Worm (Caenorhabditis elegans) whole organism, L1 larva: ENCODE measurements around the gene dhs-17.

Source experiments
- C04F5.9 ChIP-seq: sonication (generic microtip); optimal IDR thresholded peaks from 2 replicates; lab custom pipeline; 2016; ENCODE audit warnings: missing genetic modification characterization, missing compliant biosample characterization
- ama-1 ChIP-seq: fragments of 150-350 bp; optimal IDR thresholded peaks from 2 replicates; lab custom pipeline; 2014
- blmp-1 ChIP-seq: fragments of 150-350 bp; optimal IDR thresholded peaks from 2 replicates; lab custom pipeline; 2014; ENCODE audit warnings: missing biosample characterization, missing genetic modification characterization
- ceh-82 ChIP-seq, 3 experiments: fragments of 150-350 bp in 1 of 3; sonication (generic microtip) in 2 of 3; optimal IDR thresholded peaks; 2 replicates each; lab custom pipeline; 2014 to 2017; ENCODE audit warnings: missing biosample characterization in 3 of 3, missing genetic modification characterization in 3 of 3
- ceh-90 ChIP-seq: sonication (generic microtip); optimal IDR thresholded peaks from 2 replicates; lab custom pipeline; 2016; ENCODE audit warnings: missing genetic modification characterization, missing compliant biosample characterization
- ces-1 ChIP-seq: fragments of 150-350 bp; optimal IDR thresholded peaks from 2 replicates; lab custom pipeline; 2014; ENCODE audit warnings: missing biosample characterization, missing genetic modification reagents, missing genetic modification characterization
- efl-1 ChIP-seq, 4 experiments: fragments of 150-350 bp; optimal IDR thresholded peaks in 3 of 4; peaks in 1 of 4; 1 replicate in 1 of 4; 2 replicates in 3 of 4; lab custom pipeline; 2014; ENCODE audit warnings: missing biosample characterization in 2 of 4, missing genetic modification characterization in 2 of 4, missing genetic modification reagents in 2 of 4
- egl-27 ChIP-seq, 2 experiments: fragments of 150-350 bp in 1 of 2; sonication (generic microtip); optimal IDR thresholded peaks; 3 replicates each; lab custom pipeline; 2017 to 2018; ENCODE audit warnings: missing biosample characterization in 2 of 2, missing genetic modification characterization in 2 of 2, missing genetic modification reagents in 2 of 2
- fkh-8 ChIP-seq: sonication (generic microtip); optimal IDR thresholded peaks from 2 replicates; lab custom pipeline; 2016; ENCODE audit warnings: mild to moderate bottlenecking, missing genetic modification characterization, missing compliant biosample characterization
- grh-1 ChIP-seq: fragments of 200-800 bp; sonication (Bioruptor generic); IDR thresholded peaks from 2 replicates; pipeline ENCODE4 v1.3.6; 2022; ENCODE audit warnings: missing genetic modification reagents, missing genetic modification characterization, missing compliant biosample characterization
- hpl-2 ChIP-seq: fragments of 150-350 bp; optimal IDR thresholded peaks from 2 replicates; lab custom pipeline; 2014; ENCODE audit warnings: missing biosample characterization, missing genetic modification reagents, missing genetic modification characterization
- irx-1 ChIP-seq: sonication (generic microtip); optimal IDR thresholded peaks from 2 replicates; lab custom pipeline; 2016; ENCODE audit warnings: missing genetic modification characterization, missing compliant biosample characterization
- isw-1 ChIP-seq: fragments of 200-800 bp; sonication (Bioruptor generic); IDR thresholded peaks from 2 replicates; pipeline ENCODE4 v1.3.6; 2022; ENCODE audit warnings: missing genetic modification characterization, missing compliant biosample characterization
- lin-13 ChIP-seq: fragments of 150-350 bp; optimal IDR thresholded peaks from 2 replicates; lab custom pipeline; 2014; ENCODE audit warnings: missing biosample characterization, missing genetic modification reagents, missing genetic modification characterization
- lin-14 ChIP-seq: fragments of 200-800 bp; sonication (Bioruptor generic); optimal IDR thresholded peaks from 2 replicates; lab custom pipeline; 2018; ENCODE audit warnings: mild to moderate bottlenecking, missing genetic modification characterization, moderate library complexity, missing compliant biosample characterization
- lin-35 ChIP-seq, 2 experiments: fragments of 150-350 bp; optimal IDR thresholded peaks; 2 replicates each; lab custom pipeline; 2014; ENCODE audit warnings: missing biosample characterization in 2 of 2, missing genetic modification characterization in 2 of 2, missing genetic modification reagents in 2 of 2
- lin-39 ChIP-seq: fragments of 150-350 bp; optimal IDR thresholded peaks from 2 replicates; lab custom pipeline; 2014; ENCODE audit warnings: missing biosample characterization, missing genetic modification reagents, missing genetic modification characterization
- lsy-2 ChIP-seq, 2 experiments: fragments of 150-350 bp; optimal IDR thresholded peaks; 2 replicates each; lab custom pipeline; 2014; ENCODE audit warnings: missing biosample characterization in 2 of 2, missing genetic modification characterization in 2 of 2
- mep-1 ChIP-seq: fragments of 150-350 bp; optimal IDR thresholded peaks from 2 replicates; lab custom pipeline; 2014; ENCODE audit warnings: missing biosample characterization, missing genetic modification characterization
- nhr-12 ChIP-seq: sonication (generic microtip); optimal IDR thresholded peaks from 2 replicates; lab custom pipeline; 2017; ENCODE audit warnings: missing biosample characterization, missing genetic modification characterization
- nhr-19 ChIP-seq: fragments of 200-800 bp; sonication (Bioruptor generic); conservative IDR thresholded peaks from 2 replicates; pipeline ENCODE4 v1.3.6; 2022; ENCODE audit warnings: missing genetic modification characterization, missing compliant biosample characterization
- nhr-28 ChIP-seq: fragments of 150-350 bp; optimal IDR thresholded peaks from 2 replicates; lab custom pipeline; 2014; ENCODE audit warnings: missing biosample characterization, missing genetic modification characterization
- nhr-47 ChIP-seq: sonication (generic microtip); optimal IDR thresholded peaks from 2 replicates; lab custom pipeline; 2016; ENCODE audit warnings: mild to moderate bottlenecking, missing genetic modification characterization, moderate library complexity, missing compliant biosample characterization
- nhr-71 ChIP-seq: sonication (generic microtip); optimal IDR thresholded peaks from 2 replicates; lab custom pipeline; 2016; ENCODE audit warnings: mild to moderate bottlenecking, missing genetic modification characterization, moderate library complexity, missing compliant biosample characterization
- nhr-85 ChIP-seq: sonication (generic microtip); peaks from one replicate; lab custom pipeline; 2016; ENCODE audit warnings: missing genetic modification characterization, inconsistent platforms, missing compliant biosample characterization
- nhr-90 ChIP-seq: sonication (generic microtip); optimal IDR thresholded peaks from 2 replicates; lab custom pipeline; 2016; ENCODE audit warnings: mild to moderate bottlenecking, missing genetic modification characterization, missing compliant biosample characterization; ENCODE audit not compliant: poor library complexity
- pag-3 ChIP-seq: sonication (generic microtip); optimal IDR thresholded peaks from 2 replicates; lab custom pipeline; 2017; ENCODE audit warnings: missing genetic modification characterization, mild to moderate bottlenecking, missing compliant biosample characterization, antibody characterized with exemption, borderline replicate concordance; ENCODE audit not compliant: insufficient read depth
- pax-3 ChIP-seq: fragments of 200-800 bp; sonication (Bioruptor generic); optimal IDR thresholded peaks from 2 replicates; lab custom pipeline; 2018; ENCODE audit warnings: mild to moderate bottlenecking, missing genetic modification characterization, moderate library complexity, missing compliant biosample characterization
- rnt-1 ChIP-seq: sonication (generic microtip); optimal IDR thresholded peaks from 2 replicates; lab custom pipeline; 2016; ENCODE audit warnings: mild to moderate bottlenecking, missing genetic modification characterization, moderate library complexity, missing compliant biosample characterization
- skn-1 ChIP-seq: fragments of 150-350 bp; optimal IDR thresholded peaks from 2 replicates; lab custom pipeline; 2014; ENCODE audit warnings: missing biosample characterization, missing genetic modification characterization
- snpc-4 ChIP-seq: fragments of 150-350 bp; optimal IDR thresholded peaks from 2 replicates; lab custom pipeline; 2014; ENCODE audit warnings: missing biosample characterization, missing genetic modification characterization
- snu-23 ChIP-seq: sonication (generic microtip); optimal IDR thresholded peaks from 2 replicates; lab custom pipeline; 2016; ENCODE audit warnings: missing genetic modification characterization, missing compliant biosample characterization
- tbx-2 ChIP-seq: sonication (generic microtip); optimal IDR thresholded peaks from 2 replicates; lab custom pipeline; 2016; ENCODE audit warnings: missing genetic modification characterization, missing compliant biosample characterization
- tlp-1 ChIP-seq: fragments of 150-350 bp; optimal IDR thresholded peaks from 2 replicates; lab custom pipeline; 2014; ENCODE audit warnings: missing biosample characterization, missing genetic modification characterization
- unc-86 ChIP-seq: sonication (generic microtip); optimal IDR thresholded peaks from 2 replicates; lab custom pipeline; 2016; ENCODE audit warnings: missing genetic modification characterization, missing compliant biosample characterization
- xbp-1 ChIP-seq: sonication (generic microtip); optimal IDR thresholded peaks from 2 replicates; lab custom pipeline; 2016; ENCODE audit warnings: missing genetic modification characterization, missing compliant biosample characterization
- zip-4 ChIP-seq: fragments of 200-800 bp; sonication (Bioruptor generic); optimal IDR thresholded peaks from 2 replicates; lab custom pipeline; 2018; ENCODE audit warnings: mild to moderate bottlenecking, missing genetic modification characterization, moderate library complexity, missing compliant biosample characterization

The dhs-17 gene

DNA sequence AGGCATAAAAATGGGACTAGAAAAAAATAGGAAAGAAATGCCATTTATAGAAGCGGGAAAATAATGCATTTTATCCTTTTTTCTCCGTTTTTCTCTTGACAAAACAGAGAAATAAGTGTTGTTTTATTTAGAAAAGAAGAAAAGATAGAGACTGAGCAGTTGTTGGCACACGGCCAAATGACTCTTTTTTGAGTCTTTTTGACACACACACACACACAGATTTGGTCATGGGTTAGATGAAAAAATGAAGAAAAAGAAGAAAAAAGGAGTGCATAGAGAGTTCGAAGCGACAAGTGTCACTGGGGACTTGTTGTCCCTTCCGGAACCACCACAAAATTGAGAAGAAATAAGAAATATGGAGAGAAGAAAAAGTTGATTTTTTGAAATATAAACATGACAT lies 1.1 kb downstream of the dhs-17 start (continued):
- TF ChIP-seq nhr-19 (GFP tag; lab: Robert Waterston, UW) (0 out of 2 replicates have a peak, but pooled peaks have one; percentile 5), xbp-1 (peak; percentile 12)

ce11 chrV:6031585-6031984 lies 3.0 kb downstream of the dhs-17 start:
- TF ChIP-seq lin-39 (no peak), lin-13 (GFP tag; lab: Kevin White, UChicago) (no peak), skn-1 (tag; lab: Kevin White, UChicago) (no peak), nhr-47 (tag; lab: Kevin White, UChicago) (peak; percentile 39), mep-1 (tag; lab: Kevin White, UChicago) (no peak), nhr-71 (tag; lab: Kevin White, UChicago) (peak; percentile 36), isw-1 (no peak), tlp-1 (no peak), lin-14 (GFP tag; lab: Kevin White, UChicago) (peak; percentile 74), ama-1 (lab: Kevin White, UChicago) (no peak), ces-1 (GFP tag; lab: Kevin White, UChicago) (no peak), fkh-8 (tag; lab: Kevin White, UChicago) (peak; percentile 67), tbx-2 (tag; lab: Kevin White, UChicago) (peak; percentile 49)

- TF ChIP-seq nhr-47 (tag; lab: Kevin White, UChicago), result peak; percentile 22
- peak; percentile 89 for TF ChIP-seq lin-14 (GFP tag; lab: Kevin White, UChicago)
- TF ChIP-seq ceh-90 (tag; lab: Kevin White, UChicago), result no peak
- no peak for TF ChIP-seq nhr-90
- no peak for TF ChIP-seq pax-3 (tag; lab: Kevin White, UChicago)
- TF ChIP-seq grh-1 (GFP tag; lab: Robert Waterston, UW), result no peak
- no peak for TF ChIP-seq hpl-2 (GFP tag; lab: Kevin White, UChicago)
- TF ChIP-seq nhr-71 (tag; lab: Kevin White, UChicago), result peak; percentile 33
- peak; percentile 8 for TF ChIP-seq snpc-4 (tag; lab: Kevin White, UChicago)
- TF ChIP-seq rnt-1, result peak; percentile 15
- peak; percentile 57 for TF ChIP-seq pag-3 (tag; lab: Kevin White, UChicago)
- TF ChIP-seq nhr-12 (tag; lab: Kevin White, UChicago), result no peak
- peak; percentile 11 to 12 for TF ChIP-seq efl-1 (optimal IDR thresholded peaks at IDR 0.05; lab: Kevin White, UChicago)
- TF ChIP-seq efl-1 (GFP tag; optimal IDR thresholded peaks at IDR 0.05 in 1 of 2; lab: Kevin White, UChicago), result peak in 1 of 2 experiments; percentile 19
- peak in 1 of 2 experiments; percentile 1 for TF ChIP-seq lin-35 (GFP tag; optimal IDR thresholded peaks at IDR 0.05; lab: Kevin White, UChicago)
- TF ChIP-seq lsy-2 (tag; optimal IDR thresholded peaks at IDR 0.05; lab: Kevin White, UChicago), result peak in 1 of 2 experiments; percentile 40
- TF ChIP-seq fkh-8 (tag; lab: Kevin White, UChicago), result peak; percentile 16
- TF ChIP-seq egl-27 (tag; optimal IDR thresholded peaks at IDR 0.05; lab: Kevin White, UChicago), result no peak
- peak in 1 of 3 experiments; percentile 22 for TF ChIP-seq ceh-82 (tag; optimal IDR thresholded peaks at IDR 0.05; lab: Kevin White, UChicago)
- no peak for TF ChIP-seq zip-4 (GFP tag; lab: Kevin White, UChicago)
- TF ChIP-seq nhr-28 (tag; lab: Kevin White, UChicago), result no peak
- peak; percentile 1 for TF ChIP-seq snu-23 (GFP tag; lab: Kevin White, UChicago)
- peak; percentile 6 for TF ChIP-seq tbx-2 (tag; lab: Kevin White, UChicago)
- TF ChIP-seq unc-86 (tag; lab: Kevin White, UChicago), result no peak
Measured at ce11 chrV:6030559-6030975, 4.0 kb downstream of the dhs-17 start.

- TF ChIP-seq irx-1 (tag; lab: Kevin White, UChicago) (no peak), nhr-85 (tag; lab: Kevin White, UChicago) (peak; percentile 3), blmp-1 (peak; percentile 17), C04F5.9 (no peak), nhr-47 (tag; lab: Kevin White, UChicago) (no peak), nhr-90 (no peak)
- TF ChIP-seq, all 84 proteins: peak for 2
Measured at ce11 chrV:6022076-6022475, 12.5 kb downstream of the dhs-17 start.
